Fruit fly (Drosophila melanogaster): Measurements from ENCODE around the gene Ip259.
A peak's percentile ranks its signal among the peaks of the same experiment; 100 is the strongest.

The Ip259 gene

DNA sequence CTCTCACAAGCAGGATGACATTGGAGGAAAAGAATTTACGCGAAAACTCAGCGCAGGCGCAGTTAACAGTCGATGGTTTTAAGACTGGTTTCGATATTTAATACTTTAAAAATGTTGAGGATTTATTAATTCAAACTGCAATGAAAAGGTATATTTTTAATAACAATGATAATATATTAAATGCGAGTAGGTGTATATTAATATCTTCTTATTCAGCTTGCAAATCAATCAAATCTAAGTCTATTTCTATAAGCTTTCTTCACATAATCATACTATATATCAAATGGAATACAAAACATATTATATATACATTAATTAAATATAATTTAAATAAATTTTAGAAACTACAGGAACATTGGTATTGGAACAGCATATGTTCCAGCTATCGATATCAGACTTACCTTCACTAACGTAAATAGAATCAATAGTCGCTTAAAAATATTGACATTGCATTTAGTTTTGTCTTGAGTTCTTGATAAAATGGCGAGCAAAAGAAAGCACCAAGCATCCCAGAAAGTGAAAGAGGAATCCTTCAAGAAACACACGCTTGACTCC lies 27.5 kb downstream of the Ip259 start, which contains the start of the genes TBC1D16 and holn1 (continued):
- TF ChIP-seq Scr (GFP tag; IDR thresholded peaks at IDR 0.05; ENCODE audit: partially characterized antibody) (peak; percentile 71), CG1602 (GFP tag; optimal IDR thresholded peaks at IDR 0.05) (no peak), bigmax (GFP tag; optimal IDR thresholded peaks at IDR 0.05) (no peak)

DNA sequence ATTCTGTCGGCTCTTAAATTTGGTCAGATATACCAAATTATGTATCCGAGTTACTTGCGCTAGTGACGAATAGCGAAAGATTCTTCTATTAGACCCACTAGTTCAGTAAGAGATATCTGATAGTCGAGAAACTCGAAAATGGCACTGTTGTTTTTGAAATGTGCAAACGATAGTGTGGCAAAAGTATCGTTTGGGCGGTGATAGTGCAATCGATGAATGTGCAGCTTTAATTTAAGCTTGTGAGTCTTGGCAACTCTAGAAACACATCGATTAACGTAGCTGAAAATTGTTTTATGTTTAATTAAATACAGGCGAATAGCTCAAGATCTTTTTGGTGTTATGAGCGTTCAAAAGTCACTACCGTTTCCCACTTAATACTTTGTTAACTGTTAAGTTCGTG lies 29.2 kb downstream of the Ip259 start, which contains the start of gene STUB1:
TSS of gene STUB1 (plus strand) at position 232 of the 400 bp plus-strand sequence.
- TF ChIP-seq MBD-R2 (GFP tag; IDR thresholded peaks at IDR 0.05) (peak; percentile 91), Bteb2 (GFP tag; optimal IDR thresholded peaks at IDR 0.05) (peak; percentile 2), CG12659 (GFP tag; optimal IDR thresholded peaks at IDR 0.05) (peak; percentile 66), hbn (GFP tag; IDR thresholded peaks at IDR 0.05; ENCODE audit: partially characterized antibody) (peak; percentile 97), ab (GFP tag; optimal IDR thresholded peaks at IDR 0.05) (no peak), pum (GFP tag; optimal IDR thresholded peaks at IDR 0.05) (peak; percentile 8), CG43689 (GFP tag; IDR thresholded peaks at IDR 0.05) (no peak), CG7372 (GFP tag; IDR thresholded peaks at IDR 0.05) (no peak), Side (GFP tag; optimal IDR thresholded peaks at IDR 0.05) (peak; percentile 4), HmgD (GFP tag; optimal IDR thresholded peaks at IDR 0.05) (peak; percentile 29), CG12769 (tag; optimal IDR thresholded peaks at IDR 0.05) (no peak), chn (GFP tag; optimal IDR thresholded peaks at IDR 0.05) (peak; percentile 15), CG2120 (GFP tag; optimal IDR thresholded peaks at IDR 0.05) (peak; percentile 54), E2f2 (GFP tag; IDR thresholded peaks at IDR 0.05) (peak; percentile 87), wek (GFP tag; optimal IDR thresholded peaks at IDR 0.05) (no peak), Dad (GFP tag; optimal IDR thresholded peaks at IDR 0.05) (peak; percentile 8), CG14441 (GFP tag; IDR thresholded peaks at IDR 0.05) (no peak), ssp (GFP tag; IDR thresholded peaks at IDR 0.05) (0 out of 2 replicates have a peak, but pooled peaks have one; percentile 18), Dref (GFP tag; IDR thresholded peaks at IDR 0.05) (peak; percentile 94), Hr3 (GFP tag; optimal IDR thresholded peaks at IDR 0.05) (no peak), CG2129 (GFP tag; IDR thresholded peaks at IDR 0.05; ENCODE audit: partially characterized antibody) (peak; percentile 48), CG9876 (GFP tag; optimal IDR thresholded peaks at IDR 0.05) (no peak), CG14014 (GFP tag; IDR thresholded peaks at IDR 0.05) (0 out of 2 replicates have a peak, but pooled peaks have one; percentile 14), HmgZ (tag; optimal IDR thresholded peaks at IDR 0.05) (peak; percentile 77), CG15696 (tag; optimal IDR thresholded peaks at IDR 0.05) (no peak), sob (GFP tag; IDR thresholded peaks at IDR 0.05) (peak; percentile 61), row (GFP tag; IDR thresholded peaks at IDR 0.05) (peak; percentile 77), lilli (GFP tag; optimal IDR thresholded peaks at IDR 0.05) (peak; percentile 31), knrl (GFP tag; IDR thresholded peaks at IDR 0.05; ENCODE audit: partially characterized antibody) (peak; percentile 97), Dp (GFP tag; optimal IDR thresholded peaks at IDR 0.05) (peak; percentile 81), Gug (GFP tag; IDR thresholded peaks at IDR 0.05) (peak; percentile 57; the same call in 1 of the 4 replicates), CG4854 (GFP tag; optimal IDR thresholded peaks at IDR 0.05) (no peak), Pdp1 (GFP tag; optimal IDR thresholded peaks at IDR 0.05) (no peak), sug (tag; optimal IDR thresholded peaks at IDR 0.05) (peak; percentile 35), CG33557 (GFP tag; optimal IDR thresholded peaks at IDR 0.05) (no peak), fu2 (GFP tag; optimal IDR thresholded peaks at IDR 0.05) (peak; percentile 27), CG42726 (GFP tag; IDR thresholded peaks at IDR 0.05; ENCODE audit: partially characterized antibody) (peak; percentile 98), ERR (GFP tag; optimal IDR thresholded peaks at IDR 0.05) (peak; percentile 19), Myb (GFP tag; optimal IDR thresholded peaks at IDR 0.05) (peak; percentile 81), nerfin-2 (GFP tag; IDR thresholded peaks at IDR 0.05; ENCODE audit: partially characterized antibody) (peak; percentile 97), CG6791 (GFP tag; IDR thresholded peaks at IDR 0.05; ENCODE audit: partially characterized antibody) (peak; percentile 99), HLH4C (GFP tag; IDR thresholded peaks at IDR 0.05; ENCODE audit: partially characterized antibody) (peak; percentile 100), Ets65A (GFP tag) (peak; percentile 25), ewg (GFP tag; optimal IDR thresholded peaks at IDR 0.05) (peak; percentile 2), CG3995 (GFP tag; optimal IDR thresholded peaks at IDR 0.05) (peak; percentile 59)
